Worm (Caenorhabditis elegans) whole organism, L1 larva: ENCODE measurements around the gene F42C5.4.

Source experiments
- aly-2 ChIP-seq: fragments of 150-350 bp; optimal IDR thresholded peaks from 2 replicates; lab custom pipeline; 2014; ENCODE audit warnings: missing biosample characterization, missing genetic modification characterization
- blmp-1 ChIP-seq: fragments of 150-350 bp; optimal IDR thresholded peaks from 2 replicates; lab custom pipeline; 2014; ENCODE audit warnings: missing biosample characterization, missing genetic modification characterization
- elt-3 ChIP-seq, 6 experiments: fragments of 150-350 bp in 1 of 6; sonication (generic microtip); optimal IDR thresholded peaks; 2 replicates each; lab custom pipeline; 2017 to 2018; ENCODE audit warnings: missing biosample characterization in 6 of 6, missing genetic modification characterization in 6 of 6, inconsistent platforms in 1 of 6
- nhr-11 ChIP-seq: fragments of 150-350 bp; optimal IDR thresholded peaks from 2 replicates; lab custom pipeline; 2014; ENCODE audit warnings: missing biosample characterization, missing genetic modification characterization
- pqm-1 ChIP-seq: sonication (generic microtip); optimal IDR thresholded peaks from 3 replicates; lab custom pipeline; 2017; ENCODE audit warnings: missing biosample characterization, missing genetic modification characterization
- skn-1 ChIP-seq: fragments of 150-350 bp; optimal IDR thresholded peaks from 2 replicates; lab custom pipeline; 2014; ENCODE audit warnings: missing biosample characterization, missing genetic modification characterization

ce11 chrIV:7291957-7292356 is at the start of gene F42C5.4:
- no peak for TF ChIP-seq skn-1 (tag; lab: Kevin White, UChicago)
- no peak for TF ChIP-seq pqm-1 (tag; lab: Kevin White, UChicago)
- TF ChIP-seq blmp-1 = no peak
- TF ChIP-seq elt-3 (tag; optimal IDR thresholded peaks at IDR 0.05; lab: Kevin White, UChicago) = no peak
- no peak for TF ChIP-seq nhr-11 (tag; lab: Kevin White, UChicago)
- TF ChIP-seq aly-2 (tag; lab: Kevin White, UChicago) = no peak
